Fruit fly (Drosophila melanogaster): ENCODE data around the gene CG6511.

The CG6511 gene

dm6 chr3L:8676500-8676899, 44.6 kb upstream of the CG6511 start:
- TF ChIP-seq lola (GFP tag; optimal IDR thresholded peaks at IDR 0.05) (no peak), psq (GFP tag; optimal IDR thresholded peaks at IDR 0.05) (no peak), woc (GFP tag; optimal IDR thresholded peaks at IDR 0.05) (no peak), Hr83 (GFP tag; optimal IDR thresholded peaks at IDR 0.05; ENCODE audit: poor library complexity, severe bottlenecking) (no peak), OdsH (GFP tag; optimal IDR thresholded peaks at IDR 0.05) (no peak), foxo (GFP tag; optimal IDR thresholded peaks at IDR 0.05) (no peak), pan (optimal IDR thresholded peaks at IDR 0.05) (no peak), usp (GFP tag; optimal IDR thresholded peaks at IDR 0.05) (no peak), Dif (GFP tag; optimal IDR thresholded peaks at IDR 0.05; ENCODE audit: partially characterized antibody) (no peak), fru (GFP tag; optimal IDR thresholded peaks at IDR 0.05) (no peak), sage (GFP tag; optimal IDR thresholded peaks at IDR 0.05) (no peak), Sp1 (GFP tag; optimal IDR thresholded peaks at IDR 0.05) (no peak), Rel (GFP tag; optimal IDR thresholded peaks at IDR 0.05) (no peak), Rel (tag; optimal IDR thresholded peaks at IDR 0.05) (no peak), Vsx2 (GFP tag; optimal IDR thresholded peaks at IDR 0.05; ENCODE audit: partially characterized antibody) (no peak)

dm6 chr3L:8677774-8678173, 43.4 kb upstream of the CG6511 start:
- TF ChIP-seq fru (GFP tag; optimal IDR thresholded peaks at IDR 0.05) (no peak), brk (GFP tag; optimal IDR thresholded peaks at IDR 0.05) (no peak), dsf (GFP tag; optimal IDR thresholded peaks at IDR 0.05; ENCODE audit: borderline replicate concordance) (no peak)

dm6 chr3L:8680353-8680752, 40.8 kb upstream of the CG6511 start:
- no peak for TF ChIP-seq fru (GFP tag; optimal IDR thresholded peaks at IDR 0.05)
- TF ChIP-seq Dif (GFP tag; optimal IDR thresholded peaks at IDR 0.05; ENCODE audit: partially characterized antibody) = no peak
- TF ChIP-seq OdsH (GFP tag; optimal IDR thresholded peaks at IDR 0.05) = no peak
- TF ChIP-seq tai (GFP tag; optimal IDR thresholded peaks at IDR 0.05) = no peak
- no peak for TF ChIP-seq h (GFP tag; optimal IDR thresholded peaks at IDR 0.05)
- TF ChIP-seq Rel (GFP tag; optimal IDR thresholded peaks at IDR 0.05) = no peak
- TF ChIP-seq Rel (tag; optimal IDR thresholded peaks at IDR 0.05) = no peak
- no peak for TF ChIP-seq lola (GFP tag; optimal IDR thresholded peaks at IDR 0.05)
- TF ChIP-seq Mio (GFP tag; optimal IDR thresholded peaks at IDR 0.05) = no peak
- TF ChIP-seq N (GFP tag; optimal IDR thresholded peaks at IDR 0.05) = no peak
- TF ChIP-seq sage (GFP tag; optimal IDR thresholded peaks at IDR 0.05) = no peak
- TF ChIP-seq Hr78 (GFP tag; optimal IDR thresholded peaks at IDR 0.05) = no peak
- TF ChIP-seq br (GFP tag; optimal IDR thresholded peaks at IDR 0.05) = no peak

- no peak for TF ChIP-seq lola (GFP tag; optimal IDR thresholded peaks at IDR 0.05)
- TF ChIP-seq CrebA (GFP tag; optimal IDR thresholded peaks at IDR 0.05; ENCODE audit: borderline replicate concordance) = no peak
- peak; percentile 55 for TF ChIP-seq h (GFP tag; optimal IDR thresholded peaks at IDR 0.05)
- no peak for TF ChIP-seq woc (GFP tag; optimal IDR thresholded peaks at IDR 0.05)
- no peak for TF ChIP-seq jim (GFP tag; optimal IDR thresholded peaks at IDR 0.05)
- TF ChIP-seq br (GFP tag; optimal IDR thresholded peaks at IDR 0.05) = no peak
- TF ChIP-seq dl (GFP tag; optimal IDR thresholded peaks at IDR 0.05; ENCODE audit: insufficient read depth in 1 of 2, partially characterized antibody in 2 of 2) = no peak
- no peak for TF ChIP-seq dmrt93B (GFP tag; optimal IDR thresholded peaks at IDR 0.05)
- no peak for TF ChIP-seq psq (GFP tag; optimal IDR thresholded peaks at IDR 0.05)
- TF ChIP-seq rgr (GFP tag; optimal IDR thresholded peaks at IDR 0.05) = no peak
- no peak for TF ChIP-seq Rel (GFP tag; optimal IDR thresholded peaks at IDR 0.05)
- TF ChIP-seq Rel (tag; optimal IDR thresholded peaks at IDR 0.05) = peak; percentile 27
- peak in 1 of 2 experiments; percentile 18 for TF ChIP-seq foxo (GFP tag; optimal IDR thresholded peaks at IDR 0.05)
These were observed 39.9 kb upstream of the CG6511 start for dm6 chr3L:8681271-8681670.

- TF ChIP-seq CrebA (GFP tag; optimal IDR thresholded peaks at IDR 0.05; ENCODE audit: borderline replicate concordance) = no peak
- no peak for TF ChIP-seq Rel (GFP tag; optimal IDR thresholded peaks at IDR 0.05)
- TF ChIP-seq Rel (tag; optimal IDR thresholded peaks at IDR 0.05) = peak; percentile 54
These were observed 39.1 kb upstream of the CG6511 start for dm6 chr3L:8681896-8682550.
